Worm (Caenorhabditis elegans) whole organism, early embryonic: ENCODE measurements around the gene W04G3.12.

ENCODE experiments used
- B0310.2 ChIP-seq: sonication (generic microtip); optimal IDR thresholded peaks from 2 replicates; lab custom pipeline; 2016; ENCODE audit warnings: mild to moderate bottlenecking, missing genetic modification characterization, missing compliant biosample characterization
- F13C5.2 ChIP-seq: sonication (generic microtip); optimal IDR thresholded peaks from 2 replicates; lab custom pipeline; 2017; ENCODE audit warnings: mild to moderate bottlenecking, missing genetic modification characterization, inconsistent platforms, missing compliant biosample characterization
- aly-1 ChIP-seq: sonication (generic microtip); optimal IDR thresholded peaks from 2 replicates; lab custom pipeline; 2016; ENCODE audit warnings: missing genetic modification characterization, missing compliant biosample characterization
- ama-1 ChIP-seq: fragments of 150-350 bp; optimal IDR thresholded peaks from 2 replicates; lab custom pipeline; 2014
- ceh-13 ChIP-seq: fragments of 200-800 bp; sonication (Bioruptor generic); optimal IDR thresholded peaks from 2 replicates; lab custom pipeline; 2018; ENCODE audit warnings: mild to moderate bottlenecking, missing genetic modification characterization, missing compliant biosample characterization
- ceh-36 ChIP-seq: sonication (generic microtip); optimal IDR thresholded peaks from 2 replicates; lab custom pipeline; 2016; ENCODE audit warnings: missing genetic modification characterization, inconsistent platforms, missing compliant biosample characterization
- ets-7 ChIP-seq: sonication (generic microtip); optimal IDR thresholded peaks from 2 replicates; lab custom pipeline; 2016; ENCODE audit warnings: missing genotype, missing genetic modification characterization, missing compliant biosample characterization
- flt-1 ChIP-seq: fragments of 200-800 bp; sonication (Bioruptor generic); IDR thresholded peaks from 2 replicates; pipeline ENCODE4 v1.3.6; 2022; ENCODE audit warnings: missing genetic modification characterization, missing compliant biosample characterization
- hmbx-1 ChIP-seq: sonication (generic microtip); optimal IDR thresholded peaks from 2 replicates; lab custom pipeline; 2016; ENCODE audit warnings: mild to moderate bottlenecking, missing genetic modification characterization, missing compliant biosample characterization
- hmg-4 ChIP-seq: fragments of 200-800 bp; sonication (Bioruptor generic); optimal IDR thresholded peaks from 2 replicates; lab custom pipeline; 2018; ENCODE audit warnings: mild to moderate bottlenecking, missing genetic modification characterization, missing compliant biosample characterization
- hnd-1 ChIP-seq: sonication (generic microtip); optimal IDR thresholded peaks from 2 replicates; lab custom pipeline; 2016; ENCODE audit warnings: missing genetic modification characterization, missing compliant biosample characterization
- pes-1 ChIP-seq: fragments of 200-800 bp; sonication (Bioruptor generic); IDR thresholded peaks from 2 replicates; pipeline ENCODE4 v1.3.6; 2022; ENCODE audit warnings: missing genetic modification reagents, missing genetic modification characterization, missing compliant biosample characterization
- scrt-1 ChIP-seq: fragments of 200-800 bp; sonication (Bioruptor generic); IDR thresholded peaks from 2 replicates; pipeline ENCODE4 v1.3.6; 2022; ENCODE audit warnings: missing genetic modification characterization, missing compliant biosample characterization
- sea-1 ChIP-seq: fragments of 200-800 bp; sonication (Bioruptor generic); conservative IDR thresholded peaks from 2 replicates; pipeline ENCODE4 v1.3.6; 2022; ENCODE audit warnings: missing genetic modification characterization, missing compliant biosample characterization
- tbx-11 ChIP-seq: fragments of 200-800 bp; sonication (Bioruptor generic); IDR thresholded peaks from 2 replicates; pipeline ENCODE4 v1.3.6; 2022; ENCODE audit warnings: missing genetic modification characterization, missing compliant biosample characterization
- tbx-37 ChIP-seq: fragments of 200-800 bp; sonication (Bioruptor generic); conservative IDR thresholded peaks from 2 replicates; pipeline ENCODE4 v1.3.6; 2022; ENCODE audit warnings: missing genetic modification reagents, missing genetic modification characterization, missing compliant biosample characterization
- tra-4 ChIP-seq: sonication (generic microtip); optimal IDR thresholded peaks from 2 replicates; lab custom pipeline; 2017; ENCODE audit warnings: missing genetic modification characterization, missing compliant biosample characterization

Gene W04G3.12

DNA sequence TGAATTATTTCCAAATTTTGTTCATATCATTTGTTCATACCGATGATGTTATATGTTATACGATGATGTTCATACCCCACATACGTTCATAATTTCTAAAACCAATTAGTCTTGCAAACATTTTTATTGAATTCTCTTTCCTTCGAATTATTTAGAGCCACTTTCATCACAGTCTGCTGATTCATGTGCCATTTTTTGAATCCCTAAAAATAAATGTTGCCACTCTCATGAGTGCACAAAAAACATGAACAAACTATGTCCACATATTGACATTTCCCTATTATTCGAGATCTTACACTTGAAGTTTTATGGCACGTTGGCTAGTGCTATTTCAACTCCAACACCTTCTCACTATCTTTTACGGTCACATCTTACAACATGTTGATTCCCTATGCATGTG is 30.5 kb upstream of the W04G3.12 start, which contains the start of gene clc-17:
clc-17 (plus strand) TSS at position 301 of the 400 bp plus-strand sequence.
- TF ChIP-seq ceh-36, result no peak
- TF ChIP-seq ceh-13 (GFP tag; lab: Kevin White, UChicago), result no peak
- TF ChIP-seq aly-1 (tag; lab: Kevin White, UChicago), result no peak
- TF ChIP-seq sea-1, result no peak
- TF ChIP-seq ama-1, result no peak
- no peak for TF ChIP-seq hmg-4 (GFP tag; lab: Kevin White, UChicago)
- TF ChIP-seq hnd-1 (tag; lab: Kevin White, UChicago), result no peak
- no peak for TF ChIP-seq pes-1 (GFP tag; lab: Robert Waterston, UW)
- no peak for TF ChIP-seq tra-4 (tag; lab: Kevin White, UChicago)
- TF ChIP-seq F13C5.2 (tag; lab: Kevin White, UChicago), result no peak
- no peak for TF ChIP-seq flt-1 (GFP tag; lab: Robert Waterston, UW)
- no peak for TF ChIP-seq hmbx-1 (tag; lab: Kevin White, UChicago)
- TF ChIP-seq ets-7 (tag; lab: Kevin White, UChicago), result no peak
- TF ChIP-seq B0310.2 (tag; lab: Kevin White, UChicago), result no peak
- no peak for TF ChIP-seq tbx-37

DNA sequence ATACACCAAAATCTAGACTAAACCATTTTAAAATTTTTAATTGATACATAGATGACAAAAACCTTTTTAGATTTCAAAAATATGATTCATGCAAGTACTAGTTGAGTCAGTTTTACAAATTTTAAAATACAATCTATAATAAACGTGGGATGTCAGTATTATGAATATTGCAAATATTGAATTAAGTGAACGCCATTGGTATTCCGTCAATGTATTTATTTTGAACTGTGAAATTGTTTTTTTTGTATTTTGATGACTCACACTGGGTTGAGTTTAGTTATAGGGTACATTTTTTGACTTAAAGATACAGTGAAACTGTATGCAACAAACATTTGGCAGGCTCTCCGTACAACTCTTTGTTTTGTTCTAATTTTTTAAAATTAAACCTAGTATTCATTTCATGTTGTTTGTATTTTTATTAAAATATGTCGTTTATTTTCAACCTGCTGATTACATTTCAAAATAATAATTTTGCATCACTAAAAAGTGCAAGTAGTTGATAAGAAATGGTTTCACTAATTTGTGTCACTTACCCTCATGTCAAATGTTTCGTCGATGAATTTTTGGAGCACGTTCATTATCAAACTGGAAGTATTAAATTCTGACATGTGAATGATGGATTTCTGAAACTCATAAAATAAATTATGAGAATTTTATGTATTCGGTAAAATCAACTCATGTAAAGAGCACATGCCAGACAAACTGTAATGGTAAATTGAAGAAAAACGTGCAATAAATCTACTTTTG is 28.5 kb upstream of the W04G3.12 start, which contains the start of gene W02H3.1:
W02H3.1 (minus strand) TSS at position 578 of the 747 bp plus-strand sequence.
- TF ChIP-seq tbx-11 (GFP tag; lab: Robert Waterston, UW) (no peak), pes-1 (GFP tag; lab: Robert Waterston, UW) (no peak), ceh-36 (no peak), ets-7 (tag; lab: Kevin White, UChicago) (no peak), aly-1 (tag; lab: Kevin White, UChicago) (no peak), flt-1 (GFP tag; lab: Robert Waterston, UW) (no peak)

DNA sequence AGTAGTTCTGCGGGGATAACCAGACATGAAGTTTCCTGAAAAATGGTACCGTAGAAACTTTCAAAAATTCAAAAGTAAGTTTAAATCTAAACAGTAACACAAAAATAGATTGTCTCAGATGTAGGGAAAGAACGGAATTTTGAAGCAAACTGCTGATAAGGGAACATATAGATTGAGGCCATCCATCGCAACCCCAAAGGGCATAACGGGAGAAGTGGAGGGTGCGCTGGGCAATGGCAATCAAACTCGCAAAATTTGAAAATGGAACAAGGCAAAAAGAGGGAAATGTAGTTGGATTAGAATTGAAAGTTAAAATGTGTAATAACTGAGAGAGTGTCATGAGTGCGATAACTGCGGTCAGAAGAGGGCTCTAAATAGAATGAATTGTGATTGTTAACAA is 26.6 kb upstream of the W04G3.12 start:
- TF ChIP-seq hmg-4 (GFP tag; lab: Kevin White, UChicago), result no peak
- TF ChIP-seq B0310.2 (tag; lab: Kevin White, UChicago), result no peak
- TF ChIP-seq pes-1 (GFP tag; lab: Robert Waterston, UW), result no peak
- TF ChIP-seq flt-1 (GFP tag; lab: Robert Waterston, UW), result no peak
- TF ChIP-seq aly-1 (tag; lab: Kevin White, UChicago), result no peak
- no peak for TF ChIP-seq ceh-36
- no peak for TF ChIP-seq ama-1
- no peak for TF ChIP-seq tbx-37
- TF ChIP-seq tbx-11 (GFP tag; lab: Robert Waterston, UW), result no peak
- TF ChIP-seq ets-7 (tag; lab: Kevin White, UChicago), result no peak
- TF ChIP-seq ceh-13 (GFP tag; lab: Kevin White, UChicago), result no peak
- no peak for TF ChIP-seq scrt-1 (GFP tag; lab: Robert Waterston, UW)
- no peak for TF ChIP-seq F13C5.2 (tag; lab: Kevin White, UChicago)
- no peak for TF ChIP-seq sea-1
- no peak for TF ChIP-seq hnd-1 (tag; lab: Kevin White, UChicago)

DNA sequence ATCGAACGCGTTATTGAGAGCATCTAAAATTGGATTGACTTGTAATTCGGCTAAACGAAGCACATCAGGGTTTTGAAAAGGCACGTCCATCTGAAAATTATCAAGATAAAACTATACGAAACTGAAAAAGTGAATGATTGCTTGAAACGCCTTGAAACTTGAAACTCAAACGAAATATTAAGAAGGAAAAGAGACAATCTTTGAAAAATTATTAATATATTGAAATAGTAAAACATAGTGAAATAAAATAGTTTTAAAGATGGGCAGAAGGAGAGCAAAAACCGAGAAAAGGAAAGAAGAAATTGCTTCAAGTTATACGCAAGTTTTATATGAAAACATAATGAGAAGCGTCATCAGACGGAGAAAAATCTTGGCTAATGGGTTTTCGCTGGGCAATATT is 21.5 kb upstream of the W04G3.12 start, which contains the start of gene W02H3.3:
W02H3.3 (minus strand) TSS at position 101 of the 400 bp plus-strand sequence.
- TF ChIP-seq aly-1 (tag; lab: Kevin White, UChicago) (no peak), B0310.2 (tag; lab: Kevin White, UChicago) (no peak), flt-1 (GFP tag; lab: Robert Waterston, UW) (no peak), tbx-37 (no peak), tbx-11 (GFP tag; lab: Robert Waterston, UW) (no peak), ets-7 (tag; lab: Kevin White, UChicago) (no peak), pes-1 (GFP tag; lab: Robert Waterston, UW) (no peak), hmbx-1 (tag; lab: Kevin White, UChicago) (no peak), hmg-4 (GFP tag; lab: Kevin White, UChicago) (no peak), ceh-36 (no peak), ceh-13 (GFP tag; lab: Kevin White, UChicago) (no peak), ama-1 (no peak), sea-1 (no peak), F13C5.2 (tag; lab: Kevin White, UChicago) (no peak), hnd-1 (tag; lab: Kevin White, UChicago) (no peak), scrt-1 (GFP tag; lab: Robert Waterston, UW) (no peak), tra-4 (tag; lab: Kevin White, UChicago) (no peak)

DNA sequence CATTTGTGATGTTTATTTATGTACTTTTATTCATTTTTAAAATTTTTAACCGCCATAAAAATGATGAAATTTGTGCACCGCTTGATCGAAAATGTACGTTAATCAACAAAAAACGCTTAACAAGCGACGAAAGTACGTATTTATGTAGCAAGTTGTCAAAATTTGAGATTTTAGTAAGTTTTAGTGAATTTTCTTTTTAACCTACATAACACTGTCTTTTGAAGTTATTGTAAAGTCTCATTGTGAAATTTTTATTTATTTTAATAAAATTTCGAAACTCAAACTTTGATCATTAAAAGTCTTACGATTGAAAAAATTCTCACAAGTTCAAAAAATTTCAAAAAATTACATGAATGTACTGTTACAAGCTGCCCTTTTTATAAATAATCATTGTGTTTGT is 20.7 kb upstream of the W04G3.12 start:
- no peak for TF ChIP-seq scrt-1 (GFP tag; lab: Robert Waterston, UW)
- no peak for TF ChIP-seq ceh-36
- TF ChIP-seq sea-1, result no peak
- no peak for TF ChIP-seq B0310.2 (tag; lab: Kevin White, UChicago)
- no peak for TF ChIP-seq aly-1 (tag; lab: Kevin White, UChicago)
- no peak for TF ChIP-seq ets-7 (tag; lab: Kevin White, UChicago)
- TF ChIP-seq hmbx-1 (tag; lab: Kevin White, UChicago), result no peak
- no peak for TF ChIP-seq ama-1
- TF ChIP-seq hmg-4 (GFP tag; lab: Kevin White, UChicago), result no peak
- no peak for TF ChIP-seq tbx-37
- no peak for TF ChIP-seq F13C5.2 (tag; lab: Kevin White, UChicago)
- TF ChIP-seq tbx-11 (GFP tag; lab: Robert Waterston, UW), result no peak
- TF ChIP-seq pes-1 (GFP tag; lab: Robert Waterston, UW), result no peak
- no peak for TF ChIP-seq hnd-1 (tag; lab: Kevin White, UChicago)

DNA sequence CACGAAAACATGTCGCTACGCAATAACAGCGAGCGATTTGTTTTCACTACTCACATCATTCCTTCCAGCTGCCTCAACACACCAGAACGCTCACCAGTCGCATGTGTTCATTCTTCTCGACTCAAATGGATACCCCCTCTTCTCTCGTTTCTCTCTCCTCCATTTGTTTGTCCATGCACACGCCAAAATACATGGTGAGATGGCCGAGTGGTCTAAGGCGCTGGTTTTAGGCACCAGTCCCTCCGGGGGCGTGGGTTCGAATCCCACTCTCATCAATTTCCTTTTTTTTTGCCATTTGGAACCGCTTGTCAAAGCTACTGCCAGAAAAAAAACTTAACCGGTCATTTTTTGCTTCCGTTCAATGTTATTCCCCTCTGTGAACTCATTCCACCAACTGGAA is 18.9 kb upstream of the W04G3.12 start:
- TF ChIP-seq flt-1 (GFP tag; lab: Robert Waterston, UW) (peak; percentile 88), scrt-1 (GFP tag; lab: Robert Waterston, UW) (no peak; the same call in 1 of the 2 replicates), hmg-4 (GFP tag; lab: Kevin White, UChicago) (no peak), tbx-11 (GFP tag; lab: Robert Waterston, UW) (peak; percentile 85), ets-7 (tag; lab: Kevin White, UChicago) (peak; percentile 59), hnd-1 (tag; lab: Kevin White, UChicago) (peak; percentile 67), tra-4 (tag; lab: Kevin White, UChicago) (peak; percentile 54), pes-1 (GFP tag; lab: Robert Waterston, UW) (peak; percentile 92), hmbx-1 (tag; lab: Kevin White, UChicago) (peak; percentile 51), aly-1 (tag; lab: Kevin White, UChicago) (peak; percentile 93), ama-1 (no peak), sea-1 (no peak; the same call in 1 of the 2 replicates), tbx-37 (peak; percentile 87), ceh-13 (GFP tag; lab: Kevin White, UChicago) (peak; percentile 74), F13C5.2 (tag; lab: Kevin White, UChicago) (peak; percentile 89), ceh-36 (peak; percentile 77), B0310.2 (tag; lab: Kevin White, UChicago) (peak; percentile 65)
